Fruit fly (Drosophila melanogaster): ENCODE measurements around the gene Xe7.

DNA sequence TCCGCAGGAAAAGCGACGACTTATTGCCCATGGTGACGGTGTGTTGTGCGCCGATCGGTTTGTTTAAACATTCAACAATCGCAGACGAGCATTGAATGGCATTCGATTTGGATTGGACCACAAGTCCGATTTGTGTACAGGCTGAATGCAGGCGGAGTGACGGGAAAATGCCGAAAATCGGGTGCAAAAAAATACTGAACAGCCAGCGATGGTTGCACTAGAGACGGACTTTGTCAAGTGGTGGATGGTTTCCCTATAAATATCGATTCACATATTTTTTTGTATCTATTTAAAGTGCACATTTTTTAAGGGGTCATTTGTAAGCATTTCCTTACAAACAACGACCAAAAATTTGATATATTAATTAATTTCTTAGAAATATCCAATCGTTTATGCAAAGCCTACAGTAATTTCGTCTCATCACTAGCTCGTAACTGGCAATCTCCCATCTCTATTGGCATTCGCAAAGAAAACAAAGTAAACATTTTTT lies 14.4 kb downstream of the Xe7 start, which contains the start of the genes elm and MED27:
- TF ChIP-seq CG6276 (GFP tag; optimal IDR thresholded peaks at IDR 0.05) (no peak), eg (GFP tag; IDR thresholded peaks at IDR 0.05) (peak; percentile 86), Smox (GFP tag; optimal IDR thresholded peaks at IDR 0.05) (peak; percentile 92), Hr4 (GFP tag; optimal IDR thresholded peaks at IDR 0.05) (peak; percentile 94), CG16779 (tag; optimal IDR thresholded peaks at IDR 0.05) (no peak), CG4318 (GFP tag; optimal IDR thresholded peaks at IDR 0.05) (no peak), Sox15 (GFP tag; optimal IDR thresholded peaks at IDR 0.05) (peak; percentile 94), lz (GFP tag; optimal IDR thresholded peaks at IDR 0.05) (peak; percentile 96), CG6808 (GFP tag; optimal IDR thresholded peaks at IDR 0.05) (peak; percentile 78), CG3919 (GFP tag; optimal IDR thresholded peaks at IDR 0.05) (peak; percentile 91), esn (GFP tag; optimal IDR thresholded peaks at IDR 0.05) (peak; percentile 94), Gug (GFP tag; IDR thresholded peaks at IDR 0.05) (peak; percentile 88)
